Worm (Caenorhabditis elegans): ENCODE data around the gene pkc-3.

ce11 chrII:5420947-5421614 is 41.3 kb downstream of the pkc-3 start, which contains the start of gene tofu-6:
- TF ChIP-seq ceh-16 (tag; optimal IDR thresholded peaks at IDR 0.05) (no peak), elt-3 (tag; optimal IDR thresholded peaks at IDR 0.05) (no peak), ama-1 (optimal IDR thresholded peaks at IDR 0.05) (no peak), nhr-11 (tag; optimal IDR thresholded peaks at IDR 0.05) (no peak), nhr-77 (tag; optimal IDR thresholded peaks at IDR 0.05) (no peak), ceh-9 (tag; optimal IDR thresholded peaks at IDR 0.05) (no peak), egl-27 (tag; optimal IDR thresholded peaks at IDR 0.05) (no peak), unc-62 (GFP tag; optimal IDR thresholded peaks at IDR 0.05) (no peak), sea-2 (GFP tag; optimal IDR thresholded peaks at IDR 0.05) (no peak), unc-39 (tag; optimal IDR thresholded peaks at IDR 0.05) (no peak), nhr-25 (tag; optimal IDR thresholded peaks at IDR 0.05) (peak; percentile 13), fkh-10 (GFP tag; optimal IDR thresholded peaks at IDR 0.05) (no peak), daf-12 (tag; optimal IDR thresholded peaks at IDR 0.05) (no peak), ztf-4 (tag; optimal IDR thresholded peaks at IDR 0.05) (no peak)
